Worm (Caenorhabditis elegans) whole organism, midembryonic: Measurements from ENCODE around the gene F52H2.15.

Source experiments
- T22C8.4 ChIP-seq: fragments of 200-800 bp; sonication (Bioruptor generic); IDR thresholded peaks from 2 replicates; pipeline ENCODE4 v1.3.6; 2022; ENCODE audit warnings: missing genetic modification characterization, missing compliant biosample characterization
- cog-1 ChIP-seq: sonication (generic microtip); optimal IDR thresholded peaks from 2 replicates; lab custom pipeline; 2016; ENCODE audit warnings: missing genetic modification characterization, missing compliant biosample characterization
- flt-1 ChIP-seq: fragments of 200-800 bp; sonication (Bioruptor generic); IDR thresholded peaks from 2 replicates; pipeline ENCODE4 v1.3.6; 2022; ENCODE audit warnings: missing genetic modification characterization, missing compliant biosample characterization
- klf-2 ChIP-seq: fragments of 200-800 bp; sonication (Bioruptor generic); conservative IDR thresholded peaks from 2 replicates; pipeline ENCODE4 v1.3.6; 2022; ENCODE audit warnings: missing genetic modification reagents, missing genetic modification characterization, missing compliant biosample characterization
- med-1 ChIP-seq: sonication (generic microtip); optimal IDR thresholded peaks from 2 replicates; lab custom pipeline; 2017; ENCODE audit warnings: missing genetic modification characterization, mild to moderate bottlenecking, missing compliant biosample characterization, antibody characterized with exemption, missing genetic modification reagents; ENCODE audit not compliant: insufficient read depth
- ref-1 ChIP-seq: fragments of 200-800 bp; sonication (Bioruptor generic); conservative IDR thresholded peaks from 2 replicates; pipeline ENCODE4 v1.3.6; 2022; ENCODE audit warnings: missing genetic modification reagents, missing genetic modification characterization, missing compliant biosample characterization
- tab-1 ChIP-seq: fragments of 200-800 bp; sonication (Bioruptor generic); IDR thresholded peaks from 2 replicates; pipeline ENCODE4 v1.3.6; 2022; ENCODE audit warnings: missing genetic modification characterization, missing compliant biosample characterization
- ztf-23 ChIP-seq: fragments of 200-800 bp; sonication (Bioruptor generic); IDR thresholded peaks from 2 replicates; pipeline ENCODE4 v1.3.6; 2022; ENCODE audit warnings: missing genetic modification reagents, missing genetic modification characterization, missing compliant biosample characterization
- ztf-29 ChIP-seq: fragments of 200-800 bp; sonication (Bioruptor generic); IDR thresholded peaks from 2 replicates; pipeline ENCODE4 v1.3.6; 2022; ENCODE audit warnings: missing genetic modification reagents, missing genetic modification characterization, missing compliant biosample characterization

DNA sequence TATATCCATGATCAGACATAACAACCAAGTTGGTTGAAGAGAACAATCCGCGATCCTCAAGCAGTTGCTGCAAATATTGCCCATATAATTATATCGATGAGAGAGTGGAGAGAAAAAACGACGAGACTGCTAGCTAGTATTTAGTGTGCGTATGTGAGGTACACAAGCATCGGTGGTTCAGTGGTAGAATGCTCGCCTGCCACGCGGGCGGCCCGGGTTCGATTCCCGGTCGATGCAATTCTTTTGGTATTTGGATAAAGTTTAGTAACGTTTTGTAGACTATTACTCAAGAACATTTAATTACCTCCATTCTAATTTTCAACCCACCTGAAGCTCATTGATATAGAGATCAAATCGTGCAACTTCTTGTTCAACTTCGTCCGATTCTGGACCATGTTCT, 47.9 kb downstream of the F52H2.15 start:
- TF ChIP-seq flt-1 (GFP tag; lab: Robert Waterston, UW) (peak; percentile 96), ztf-29 (GFP tag; lab: Robert Waterston, UW) (peak; percentile 82), T22C8.4 (GFP tag; lab: Robert Waterston, UW) (peak; percentile 88), ztf-23 (peak; percentile 91), cog-1 (tag; lab: Kevin White, UChicago) (peak; percentile 21), med-1 (GFP tag; lab: Kevin White, UChicago) (peak; percentile 3), tab-1 (GFP tag; lab: Robert Waterston, UW) (peak; percentile 93), ref-1 (peak; percentile 79), klf-2 (GFP tag; lab: Robert Waterston, UW) (peak; percentile 84)
